Fruit fly (Drosophila melanogaster): Measurements from ENCODE around the gene bwa.

- no peak for TF ChIP-seq CG33017 (tag; optimal IDR thresholded peaks at IDR 0.05)
- TF ChIP-seq ovo (GFP tag; optimal IDR thresholded peaks at IDR 0.05): no peak
- no peak for TF ChIP-seq CG11617 (GFP tag; optimal IDR thresholded peaks at IDR 0.05)
- TF ChIP-seq CG7101 (tag; optimal IDR thresholded peaks at IDR 0.05): no peak
Observed at dm6 chr2L:20121233-20121551, 55.0 kb downstream of the bwa start.

All from whole organism, adult.